Worm (Caenorhabditis elegans) whole organism, midembryonic: ENCODE measurements around the gene tasp-1.

Experiments
- T22C8.4 ChIP-seq: fragments of 200-800 bp; sonication (Bioruptor generic); IDR thresholded peaks from 2 replicates; pipeline ENCODE4 v1.3.6; 2022; ENCODE audit warnings: missing genetic modification characterization, missing compliant biosample characterization
- flt-1 ChIP-seq: fragments of 200-800 bp; sonication (Bioruptor generic); IDR thresholded peaks from 2 replicates; pipeline ENCODE4 v1.3.6; 2022; ENCODE audit warnings: missing genetic modification characterization, missing compliant biosample characterization
- klf-2 ChIP-seq: fragments of 200-800 bp; sonication (Bioruptor generic); conservative IDR thresholded peaks from 2 replicates; pipeline ENCODE4 v1.3.6; 2022; ENCODE audit warnings: missing genetic modification reagents, missing genetic modification characterization, missing compliant biosample characterization
- med-1 ChIP-seq: sonication (generic microtip); optimal IDR thresholded peaks from 2 replicates; lab custom pipeline; 2017; ENCODE audit warnings: missing genetic modification characterization, mild to moderate bottlenecking, missing compliant biosample characterization, antibody characterized with exemption, missing genetic modification reagents; ENCODE audit not compliant: insufficient read depth
- ref-1 ChIP-seq: fragments of 200-800 bp; sonication (Bioruptor generic); conservative IDR thresholded peaks from 2 replicates; pipeline ENCODE4 v1.3.6; 2022; ENCODE audit warnings: missing genetic modification reagents, missing genetic modification characterization, missing compliant biosample characterization
- tab-1 ChIP-seq: fragments of 200-800 bp; sonication (Bioruptor generic); IDR thresholded peaks from 2 replicates; pipeline ENCODE4 v1.3.6; 2022; ENCODE audit warnings: missing genetic modification characterization, missing compliant biosample characterization
- ztf-23 ChIP-seq: fragments of 200-800 bp; sonication (Bioruptor generic); IDR thresholded peaks from 2 replicates; pipeline ENCODE4 v1.3.6; 2022; ENCODE audit warnings: missing genetic modification reagents, missing genetic modification characterization, missing compliant biosample characterization

DNA sequence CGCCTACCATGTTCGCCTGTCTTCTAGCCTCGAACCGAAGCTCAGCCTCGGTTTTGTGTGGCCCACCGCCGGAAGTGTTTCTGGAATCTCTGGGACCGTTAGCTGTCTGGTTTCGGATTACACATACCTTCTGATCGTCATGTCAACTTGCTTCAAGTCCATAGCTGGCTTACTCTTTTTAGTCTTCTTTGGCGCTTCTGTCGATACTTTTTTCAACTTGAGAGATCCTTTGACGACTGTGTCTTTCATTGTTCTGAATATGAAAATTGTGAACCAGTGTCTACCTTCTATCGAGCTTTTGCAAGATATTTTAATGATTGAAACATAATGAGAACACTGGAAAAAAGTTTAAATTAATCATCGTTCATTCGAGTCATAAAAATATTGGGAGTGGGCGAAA lies 18.6 kb upstream of the tasp-1 start, which contains the start of gene K01G5.8:
- TF ChIP-seq klf-2 (GFP tag; lab: Robert Waterston, UW) (no peak), flt-1 (no peak), T22C8.4 (GFP tag; lab: Robert Waterston, UW) (no peak), ref-1 (no peak), ztf-23 (GFP tag; lab: Robert Waterston, UW) (no peak), tab-1 (GFP tag; lab: Robert Waterston, UW) (no peak), med-1 (GFP tag; lab: Kevin White, UChicago) (no peak)
